Worm (Caenorhabditis elegans) whole organism, young adult: ENCODE data around the gene cyn-13.

Experiments used
- B0336.3 ChIP-seq: fragments of 200-800 bp; sonication (Bioruptor generic); IDR thresholded peaks from 2 replicates; pipeline ENCODE4 v1.3.6; 2022; ENCODE audit warnings: missing genetic modification characterization, missing compliant biosample characterization
- C17E4.6 ChIP-seq: fragments of 200-800 bp; sonication (Bioruptor generic); IDR thresholded peaks from 2 replicates; pipeline ENCODE4 v1.3.6; 2022; ENCODE audit warnings: missing genetic modification reagents, missing genetic modification characterization, missing compliant biosample characterization
- F33H1.4 ChIP-seq: fragments of 200-800 bp; sonication (Bioruptor generic); IDR thresholded peaks from 2 replicates; pipeline ENCODE4 v1.3.6; 2022; ENCODE audit warnings: missing genetic modification reagents, missing genetic modification characterization, missing compliant biosample characterization
- K11D2.4 ChIP-seq: fragments of 200-800 bp; sonication (Bioruptor generic); IDR thresholded peaks from 2 replicates; pipeline ENCODE4 v1.3.6; 2022; ENCODE audit warnings: missing genetic modification reagents, missing genetic modification characterization, missing compliant biosample characterization
- ama-1 ChIP-seq, 3 experiments: fragments of 150-350 bp in 1 of 3; sonication (generic microtip) in 2 of 3; optimal IDR thresholded peaks; 2 replicates each; lab custom pipeline; 2014 to 2018; ENCODE audit warnings: missing biosample characterization in 2 of 3, missing genetic modification characterization in 2 of 3, missing genetic modification reagents in 2 of 3
- ceh-40 ChIP-seq: fragments of 200-800 bp; sonication (Bioruptor generic); IDR thresholded peaks from 2 replicates; pipeline ENCODE4 v1.3.6; 2022; ENCODE audit warnings: missing genetic modification characterization, missing compliant biosample characterization
- efl-1 ChIP-seq: fragments of 150-350 bp; optimal IDR thresholded peaks from 2 replicates; lab custom pipeline; 2014; ENCODE audit warnings: missing biosample characterization, missing genetic modification reagents, missing genetic modification characterization
- gei-17 ChIP-seq: fragments of 200-800 bp; sonication (Bioruptor generic); optimal IDR thresholded peaks from 2 replicates; lab custom pipeline; 2018; ENCODE audit warnings: mild to moderate bottlenecking, missing genetic modification characterization, missing compliant biosample characterization
- nhr-80 ChIP-seq: sonication (generic microtip); optimal IDR thresholded peaks from 2 replicates; lab custom pipeline; 2016; ENCODE audit warnings: missing genetic modification characterization, missing compliant biosample characterization
- pbrm-1 ChIP-seq: fragments of 200-800 bp; sonication (Bioruptor generic); IDR thresholded peaks from 2 replicates; pipeline ENCODE4 v1.3.6; 2022; ENCODE audit warnings: missing genetic modification reagents, missing genetic modification characterization, missing compliant biosample characterization
- pha-4 ChIP-seq: fragments of 150-350 bp; sonication (generic microtip); optimal IDR thresholded peaks from 2 replicates; lab custom pipeline; 2014; ENCODE audit warnings: missing biosample characterization, missing genetic modification reagents, missing genetic modification characterization
- rpc-1 ChIP-seq, 2 experiments: fragments of 150-350 bp in 1 of 2; sonication (generic microtip) in 1 of 2; optimal IDR thresholded peaks; 2 replicates each; lab custom pipeline; 2014 to 2018; ENCODE audit warnings: missing biosample characterization in 1 of 2, missing genetic modification characterization in 1 of 2, missing genetic modification reagents in 1 of 2, missing genotype in 1 of 2
- snpc-1.3 ChIP-seq: sonication (generic microtip); optimal IDR thresholded peaks from 2 replicates; lab custom pipeline; 2017; ENCODE audit warnings: missing genetic modification characterization, mild to moderate bottlenecking, missing compliant biosample characterization, antibody characterized with exemption, moderate library complexity, missing genotype, missing genetic modification reagents; ENCODE audit not compliant: insufficient read depth
- unc-62 ChIP-seq: fragments of 150-350 bp; optimal IDR thresholded peaks from 2 replicates; lab custom pipeline; 2014; ENCODE audit warnings: missing biosample characterization, missing genetic modification reagents, missing genetic modification characterization

ce11 chrIV:17125967-17126366 lies 9.5 kb upstream of the cyn-13 start:
- TF ChIP-seq rpc-1 (optimal IDR thresholded peaks at IDR 0.05; lab: Kevin White, UChicago): no peak
- no peak for TF ChIP-seq rpc-1 (tag; optimal IDR thresholded peaks at IDR 0.05; lab: Kevin White, UChicago)
- TF ChIP-seq pbrm-1: no peak
- no peak for TF ChIP-seq F33H1.4 (GFP tag; lab: Robert Waterston, UW)
- TF ChIP-seq ama-1 (optimal IDR thresholded peaks at IDR 0.05; lab: Kevin White, UChicago): no peak
- TF ChIP-seq ama-1 (GFP tag; optimal IDR thresholded peaks at IDR 0.05; lab: Kevin White, UChicago): no peak
- no peak for TF ChIP-seq pha-4 (tag; lab: Kevin White, UChicago)
- no peak for TF ChIP-seq K11D2.4 (GFP tag; lab: Robert Waterston, UW)
- no peak for TF ChIP-seq unc-62 (GFP tag; lab: Kevin White, UChicago)
- TF ChIP-seq snpc-1.3 (tag; lab: Kevin White, UChicago): no peak
- peak; percentile 68 for TF ChIP-seq efl-1
- TF ChIP-seq nhr-80: no peak
- TF ChIP-seq C17E4.6: no peak
- TF ChIP-seq ceh-40 (GFP tag; lab: Robert Waterston, UW): no peak
- TF ChIP-seq B0336.3 (GFP tag; lab: Robert Waterston, UW): 0 out of 2 replicates have a peak, but pooled peaks have one; percentile 12
- no peak for TF ChIP-seq gei-17 (GFP tag; lab: Kevin White, UChicago)
